Worm (Caenorhabditis elegans) whole organism, L4 larva: ENCODE measurements around the gene orai-1.

Experiments
- F26F4.8 ChIP-seq: fragments of 200-800 bp; sonication (Bioruptor generic); conservative IDR thresholded peaks from 2 replicates; pipeline ENCODE4 v1.3.6; 2022; ENCODE audit warnings: missing genetic modification characterization, missing compliant biosample characterization
- F44E2.7 ChIP-seq: fragments of 200-800 bp; sonication (Bioruptor generic); IDR thresholded peaks from 2 replicates; pipeline ENCODE4 v2.1.2; 2022; ENCODE audit warnings: missing genetic modification characterization, missing compliant biosample characterization
- F49E8.2 ChIP-seq: sonication (generic microtip); optimal IDR thresholded peaks from 2 replicates; lab custom pipeline; 2016; ENCODE audit warnings: missing compliant biosample characterization, mild to moderate bottlenecking, missing genetic modification characterization, borderline replicate concordance
- R02D3.7 ChIP-seq: fragments of 150-350 bp; sonication (generic microtip); optimal IDR thresholded peaks from 3 replicates; lab custom pipeline; 2014; ENCODE audit warnings: missing biosample characterization, missing genetic modification characterization
- T26A8.4 ChIP-seq: fragments of 200-800 bp; sonication (Bioruptor generic); IDR thresholded peaks from 2 replicates; pipeline ENCODE4 v1.3.6; 2022; ENCODE audit warnings: missing genetic modification characterization, missing compliant biosample characterization
- Y105C5A.15 ChIP-seq: fragments of 200-800 bp; sonication (Bioruptor generic); IDR thresholded peaks from 2 replicates; pipeline ENCODE4 v1.3.6; 2022; ENCODE audit warnings: missing genetic modification characterization, missing compliant biosample characterization
- ZK337.2 ChIP-seq: fragments of 200-800 bp; sonication (Bioruptor generic); IDR thresholded peaks from 2 replicates; pipeline ENCODE4 v1.3.6; 2022; ENCODE audit warnings: missing genetic modification reagents, missing genetic modification characterization, missing compliant biosample characterization
- ZK546.5 ChIP-seq, 2 experiments: sonication (generic microtip); optimal IDR thresholded peaks; 2 replicates each; lab custom pipeline; 2017; ENCODE audit warnings: missing biosample characterization in 2 of 2, missing genetic modification characterization in 2 of 2
- aha-1 ChIP-seq: fragments of 150-350 bp; peaks from one replicate; lab custom pipeline; 2014; ENCODE audit warnings: missing biosample characterization, missing genetic modification characterization
- arid-1 ChIP-seq: fragments of 200-800 bp; sonication (Bioruptor generic); conservative IDR thresholded peaks from 2 replicates; pipeline ENCODE4 v1.3.6; 2022; ENCODE audit warnings: missing genetic modification reagents, missing genetic modification characterization, missing compliant biosample characterization
- ceh-28 ChIP-seq: fragments of 150-350 bp; optimal IDR thresholded peaks from 2 replicates; lab custom pipeline; 2014; ENCODE audit warnings: missing biosample characterization, missing genetic modification reagents, missing genetic modification characterization
- ceh-32 ChIP-seq: sonication (generic microtip); optimal IDR thresholded peaks from 2 replicates; lab custom pipeline; 2016; ENCODE audit warnings: mild to moderate bottlenecking, missing genetic modification characterization, missing compliant biosample characterization; ENCODE audit not compliant: poor library complexity
- ces-1 ChIP-seq: fragments of 150-350 bp; sonication (generic microtip); optimal IDR thresholded peaks from 4 replicates; lab custom pipeline; 2014; ENCODE audit warnings: missing biosample characterization, missing genetic modification reagents, missing genetic modification characterization
- daf-16 ChIP-seq, 3 experiments: sonication (generic microtip); optimal IDR thresholded peaks; 2 replicates each; lab custom pipeline; 2016 to 2017; ENCODE audit warnings: missing genetic modification characterization in 3 of 3, missing genetic modification reagents in 3 of 3, mild to moderate bottlenecking in 2 of 3, missing compliant biosample characterization in 2 of 3, missing biosample characterization in 1 of 3, moderate library complexity in 1 of 3
- dmd-6 ChIP-seq: fragments of 200-800 bp; sonication (Bioruptor generic); IDR thresholded peaks from 2 replicates; pipeline ENCODE4 v1.3.6; 2022; ENCODE audit warnings: missing genetic modification reagents, missing genetic modification characterization, missing compliant biosample characterization
- dpl-1 ChIP-seq: fragments of 150-350 bp; optimal IDR thresholded peaks from 2 replicates; lab custom pipeline; 2014; ENCODE audit warnings: missing biosample characterization, missing genetic modification reagents, missing genetic modification characterization
- dve-1 ChIP-seq: sonication (generic microtip); optimal IDR thresholded peaks from 2 replicates; lab custom pipeline; 2017; ENCODE audit warnings: antibody characterized with exemption, mild to moderate bottlenecking, missing genetic modification characterization, missing compliant biosample characterization; ENCODE audit not compliant: insufficient read depth
- egl-43 ChIP-seq: fragments of 200-800 bp; sonication (Bioruptor generic); IDR thresholded peaks from 2 replicates; pipeline ENCODE4 v1.3.6; 2022; ENCODE audit warnings: missing genetic modification reagents, missing genetic modification characterization, missing compliant biosample characterization
- fkh-10 ChIP-seq: fragments of 150-350 bp; optimal IDR thresholded peaks from 2 replicates; lab custom pipeline; 2014; ENCODE audit warnings: missing biosample characterization, missing genetic modification reagents, missing genetic modification characterization
- hif-1 ChIP-seq, 2 experiments: sonication (generic microtip); optimal IDR thresholded peaks; 2 replicates each; lab custom pipeline; 2016 to 2017; ENCODE audit warnings: missing compliant biosample characterization in 2 of 2, missing genetic modification characterization in 2 of 2, missing genetic modification reagents in 2 of 2, missing genotype in 2 of 2, mild to moderate bottlenecking in 1 of 2
- hlh-11 ChIP-seq: fragments of 200-800 bp; sonication (Bioruptor generic); optimal IDR thresholded peaks from 2 replicates; lab custom pipeline; 2018; ENCODE audit warnings: mild to moderate bottlenecking, missing genetic modification characterization, missing compliant biosample characterization
- hlh-30 ChIP-seq: sonication (generic microtip); optimal IDR thresholded peaks from 2 replicates; lab custom pipeline; 2017; ENCODE audit warnings: antibody characterized with exemption, mild to moderate bottlenecking, missing genetic modification characterization, missing compliant biosample characterization; ENCODE audit not compliant: insufficient read depth
- jun-1 ChIP-seq: fragments of 150-350 bp; optimal IDR thresholded peaks from 2 replicates; lab custom pipeline; 2014; ENCODE audit warnings: missing biosample characterization, missing genetic modification reagents, missing genetic modification characterization
- lin-38 ChIP-seq: fragments of 200-800 bp; sonication (Bioruptor generic); IDR thresholded peaks from 2 replicates; pipeline ENCODE4 v1.3.6; 2022; ENCODE audit warnings: missing genetic modification reagents, missing genetic modification characterization, missing compliant biosample characterization
- lin-39 ChIP-seq: fragments of 150-350 bp; optimal IDR thresholded peaks from 2 replicates; lab custom pipeline; 2014; ENCODE audit warnings: missing biosample characterization, missing genetic modification reagents, missing genetic modification characterization
- mxl-2 ChIP-seq: fragments of 200-800 bp; sonication (Bioruptor generic); conservative IDR thresholded peaks from 2 replicates; pipeline ENCODE4 v1.3.6; 2022; ENCODE audit warnings: missing genetic modification reagents, missing genetic modification characterization, missing compliant biosample characterization
- nhr-111 ChIP-seq: fragments of 200-800 bp; sonication (Bioruptor generic); optimal IDR thresholded peaks from 2 replicates; lab custom pipeline; 2018; ENCODE audit warnings: mild to moderate bottlenecking, missing genetic modification characterization, missing compliant biosample characterization
- nhr-25 ChIP-seq: sonication (generic microtip); optimal IDR thresholded peaks from 2 replicates; lab custom pipeline; 2017; ENCODE audit warnings: missing genetic modification characterization, mild to moderate bottlenecking, missing compliant biosample characterization, antibody characterized with exemption, moderate library complexity, borderline replicate concordance; ENCODE audit not compliant: insufficient read depth
- nhr-28 ChIP-seq: fragments of 150-350 bp; optimal IDR thresholded peaks from 2 replicates; lab custom pipeline; 2014; ENCODE audit warnings: missing biosample characterization, missing genetic modification characterization
- nhr-48 ChIP-seq: sonication (generic microtip); optimal IDR thresholded peaks from 2 replicates; lab custom pipeline; 2016; ENCODE audit warnings: mild to moderate bottlenecking, missing genetic modification characterization, missing compliant biosample characterization
- nhr-77 ChIP-seq: fragments of 150-350 bp; optimal IDR thresholded peaks from 2 replicates; lab custom pipeline; 2014; ENCODE audit warnings: missing biosample characterization, missing genetic modification characterization
- pqm-1 ChIP-seq: sonication (generic microtip); optimal IDR thresholded peaks from 2 replicates; lab custom pipeline; 2017; ENCODE audit warnings: missing biosample characterization, missing genetic modification characterization
- snpc-1.2 ChIP-seq: fragments of 200-800 bp; sonication (Bioruptor generic); IDR thresholded peaks from 2 replicates; pipeline ENCODE4 v1.3.6; 2022; ENCODE audit warnings: missing genetic modification reagents, missing genetic modification characterization, missing compliant biosample characterization
- tag-97 ChIP-seq: fragments of 200-800 bp; sonication (Bioruptor generic); IDR thresholded peaks from 2 replicates; pipeline ENCODE4 v1.3.6; 2022; ENCODE audit warnings: missing genetic modification characterization, missing compliant biosample characterization
- unc-39 ChIP-seq: sonication (generic microtip); optimal IDR thresholded peaks from 2 replicates; lab custom pipeline; 2017; ENCODE audit warnings: missing biosample characterization, missing genetic modification characterization
- unc-62 ChIP-seq, 3 experiments: fragments of 150-350 bp in 1 of 3; sonication (generic microtip); optimal IDR thresholded peaks in 2 of 3; peaks in 1 of 3; 1 replicate in 1 of 3; 2 replicates in 2 of 3; lab custom pipeline; 2014 to 2017; ENCODE audit warnings: missing biosample characterization in 3 of 3, missing genetic modification characterization in 3 of 3, missing genetic modification reagents in 3 of 3, missing genotype in 1 of 3
- zfp-3 ChIP-seq: fragments of 200-800 bp; sonication (Bioruptor generic); conservative IDR thresholded peaks from 2 replicates; pipeline ENCODE4 v1.3.6; 2022; ENCODE audit warnings: missing genetic modification reagents, missing genetic modification characterization, missing compliant biosample characterization
- zip-11 ChIP-seq: fragments of 200-800 bp; sonication (Bioruptor generic); IDR thresholded peaks from 2 replicates; pipeline ENCODE4 v1.3.6; 2022; ENCODE audit warnings: missing genetic modification characterization, missing compliant biosample characterization
- ztf-7 ChIP-seq: fragments of 150-350 bp; optimal IDR thresholded peaks from 2 replicates; lab custom pipeline; 2014; ENCODE audit warnings: missing biosample characterization, missing genetic modification characterization

orai-1 gene

ce11 chrIII:609549-609948 lies 37.0 kb upstream of the orai-1 start, which contains the start of gene best-17:
best-17 (minus strand) TSS chrIII:609649.
- TF ChIP-seq F44E2.7 (GFP tag; lab: Robert Waterston, UW) = no peak
- no peak for TF ChIP-seq dpl-1 (GFP tag; lab: Kevin White, UChicago)
- TF ChIP-seq lin-38 (GFP tag; lab: Robert Waterston, UW) = no peak
- TF ChIP-seq nhr-77 (tag; lab: Kevin White, UChicago) = no peak
- TF ChIP-seq lin-39 (tag; lab: Kevin White, UChicago) = no peak
- TF ChIP-seq ZK546.5 (tag; optimal IDR thresholded peaks at IDR 0.05; lab: Kevin White, UChicago) = no peak
- TF ChIP-seq snpc-1.2 (GFP tag; lab: Robert Waterston, UW) = no peak
- no peak for TF ChIP-seq daf-16 (GFP tag; optimal IDR thresholded peaks at IDR 0.05; lab: Kevin White, UChicago)
- TF ChIP-seq daf-16 (tag; optimal IDR thresholded peaks at IDR 0.05; lab: Kevin White, UChicago) = no peak
- no peak for TF ChIP-seq hlh-30
- TF ChIP-seq dve-1 (tag; lab: Kevin White, UChicago) = no peak
- no peak for TF ChIP-seq ceh-28 (tag; lab: Kevin White, UChicago)
- TF ChIP-seq fkh-10 = no peak
- TF ChIP-seq Y105C5A.15 (GFP tag; lab: Robert Waterston, UW) = no peak
- TF ChIP-seq unc-62 (GFP tag; optimal IDR thresholded peaks at IDR 0.05 in 1 of 2; lab: Kevin White, UChicago) = no peak
- TF ChIP-seq unc-62 (tag; optimal IDR thresholded peaks at IDR 0.05; lab: Kevin White, UChicago) = no peak
- TF ChIP-seq hlh-11 = no peak
- no peak for TF ChIP-seq tag-97 (GFP tag; lab: Robert Waterston, UW)
- TF ChIP-seq unc-39 (tag; lab: Kevin White, UChicago) = no peak
- TF ChIP-seq F26F4.8 (GFP tag; lab: Robert Waterston, UW) = no peak
- TF ChIP-seq hif-1 (tag; optimal IDR thresholded peaks at IDR 0.05; lab: Kevin White, UChicago) = no peak
- TF ChIP-seq ceh-32 = no peak

ce11 chrIII:611900-612299 lies 34.7 kb upstream of the orai-1 start:
- no peak for TF ChIP-seq ztf-7
- no peak for TF ChIP-seq F49E8.2 (tag; lab: Kevin White, UChicago)
- no peak for TF ChIP-seq nhr-111 (GFP tag; lab: Kevin White, UChicago)
- no peak for TF ChIP-seq nhr-25 (tag; lab: Kevin White, UChicago)
- no peak for TF ChIP-seq F44E2.7 (GFP tag; lab: Robert Waterston, UW)
- no peak for TF ChIP-seq lin-38 (GFP tag; lab: Robert Waterston, UW)
- no peak for TF ChIP-seq T26A8.4 (GFP tag; lab: Robert Waterston, UW)
- no peak for TF ChIP-seq arid-1 (GFP tag; lab: Robert Waterston, UW)
- TF ChIP-seq mxl-2 (GFP tag; lab: Robert Waterston, UW) = no peak

ce11 chrIII:612759-613158 lies 33.8 kb upstream of the orai-1 start:
- TF ChIP-seq ZK337.2 (GFP tag; lab: Robert Waterston, UW) (no peak), aha-1 (tag; lab: Kevin White, UChicago) (peak; percentile 81), unc-62 (GFP tag; optimal IDR thresholded peaks at IDR 0.05 in 1 of 2; lab: Kevin White, UChicago) (peak in 1 of 2 experiments; percentile 66), unc-62 (tag; optimal IDR thresholded peaks at IDR 0.05; lab: Kevin White, UChicago) (no peak), zfp-3 (GFP tag; lab: Robert Waterston, UW) (no peak), nhr-111 (GFP tag; lab: Kevin White, UChicago) (no peak), tag-97 (GFP tag; lab: Robert Waterston, UW) (no peak), zip-11 (GFP tag; lab: Robert Waterston, UW) (no peak), nhr-48 (tag; lab: Kevin White, UChicago) (no peak), ces-1 (GFP tag; lab: Kevin White, UChicago) (no peak), R02D3.7 (tag; lab: Kevin White, UChicago) (no peak), jun-1 (tag; lab: Kevin White, UChicago) (no peak), lin-38 (GFP tag; lab: Robert Waterston, UW) (no peak), egl-43 (no peak), dmd-6 (GFP tag; lab: Robert Waterston, UW) (no peak), arid-1 (GFP tag; lab: Robert Waterston, UW) (no peak), pqm-1 (no peak), nhr-28 (no peak), Y105C5A.15 (GFP tag; lab: Robert Waterston, UW) (no peak)
